Worm (Caenorhabditis elegans) whole organism, young adult: Measurements from ENCODE around the gene sulp-4.

Experiments
- F33H1.4 ChIP-seq: fragments of 200-800 bp; sonication (Bioruptor generic); IDR thresholded peaks from 2 replicates; pipeline ENCODE4 v1.3.6; 2022; ENCODE audit warnings: missing genetic modification reagents, missing genetic modification characterization, missing compliant biosample characterization
- F37B4.10 ChIP-seq: fragments of 200-800 bp; sonication (Bioruptor generic); IDR thresholded peaks from 2 replicates; pipeline ENCODE4 v1.3.6; 2022; ENCODE audit warnings: missing genetic modification characterization, missing compliant biosample characterization
- F52B5.7 ChIP-seq: sonication (generic microtip); optimal IDR thresholded peaks from 2 replicates; lab custom pipeline; 2016; ENCODE audit warnings: mild to moderate bottlenecking, missing genetic modification characterization, missing compliant biosample characterization
- K11D2.4 ChIP-seq: fragments of 200-800 bp; sonication (Bioruptor generic); IDR thresholded peaks from 2 replicates; pipeline ENCODE4 v1.3.6; 2022; ENCODE audit warnings: missing genetic modification reagents, missing genetic modification characterization, missing compliant biosample characterization
- K12H6.12 ChIP-seq: fragments of 200-800 bp; sonication (Bioruptor generic); optimal IDR thresholded peaks from 2 replicates; lab custom pipeline; 2018; ENCODE audit warnings: mild to moderate bottlenecking, missing genetic modification characterization, missing compliant biosample characterization
- T26A5.8 ChIP-seq: sonication (generic microtip); optimal IDR thresholded peaks from 2 replicates; lab custom pipeline; 2016; ENCODE audit warnings: missing genetic modification characterization, missing compliant biosample characterization
- Y53F4B.3 ChIP-seq: fragments of 200-800 bp; sonication (Bioruptor generic); IDR thresholded peaks from 2 replicates; pipeline ENCODE4 v1.3.6; 2022; ENCODE audit warnings: missing genetic modification reagents, missing genetic modification characterization, missing compliant biosample characterization
- Y56A3A.18 ChIP-seq: fragments of 200-800 bp; sonication (Bioruptor generic); IDR thresholded peaks from 2 replicates; pipeline ENCODE4 v1.3.6; 2022; ENCODE audit warnings: missing genetic modification reagents, missing genetic modification characterization, missing compliant biosample characterization
- athp-1 ChIP-seq: sonication (generic microtip); optimal IDR thresholded peaks from 2 replicates; lab custom pipeline; 2017; ENCODE audit warnings: mild to moderate bottlenecking, missing genetic modification characterization, missing compliant biosample characterization
- attf-3 ChIP-seq: fragments of 200-800 bp; sonication (Bioruptor generic); conservative IDR thresholded peaks from 2 replicates; pipeline ENCODE4 v1.3.6; 2022; ENCODE audit warnings: missing genetic modification reagents, missing genetic modification characterization, missing compliant biosample characterization
- ccch-3 ChIP-seq: fragments of 200-800 bp; sonication (Bioruptor generic); optimal IDR thresholded peaks from 2 replicates; lab custom pipeline; 2018; ENCODE audit warnings: mild to moderate bottlenecking, missing genetic modification characterization, missing compliant biosample characterization
- cebp-1 ChIP-seq, 2 experiments: fragments of 200-800 bp in 1 of 2; sonication (Bioruptor generic) in 1 of 2; sonication (generic microtip) in 1 of 2; IDR thresholded peaks in 1 of 2; optimal IDR thresholded peaks in 1 of 2; 2 replicates each; pipeline versions ENCODE4 v1.3.6 to Lab custom; 2017 to 2022; ENCODE audit warnings: missing compliant biosample characterization in 2 of 2, missing genetic modification characterization in 2 of 2, mild to moderate bottlenecking in 1 of 2, missing genetic modification reagents in 1 of 2, moderate library complexity in 1 of 2
- ceh-100 ChIP-seq: fragments of 200-800 bp; sonication (Bioruptor generic); IDR thresholded peaks from 2 replicates; pipeline ENCODE4 v1.3.6; 2022; ENCODE audit warnings: missing genetic modification reagents, missing genetic modification characterization, missing compliant biosample characterization
- ceh-91 ChIP-seq: fragments of 200-800 bp; sonication (Bioruptor generic); IDR thresholded peaks from 2 replicates; pipeline ENCODE4 v1.3.6; 2022; ENCODE audit warnings: missing genetic modification reagents, missing genetic modification characterization, missing compliant biosample characterization
- chd-7 ChIP-seq: sonication (generic microtip); optimal IDR thresholded peaks from 2 replicates; lab custom pipeline; 2016; ENCODE audit warnings: mild to moderate bottlenecking, missing genetic modification characterization, moderate library complexity, missing compliant biosample characterization
- die-1 ChIP-seq: sonication (generic microtip); optimal IDR thresholded peaks from 2 replicates; lab custom pipeline; 2016; ENCODE audit warnings: missing genotype, mild to moderate bottlenecking, missing genetic modification characterization, missing compliant biosample characterization
- dox-1 ChIP-seq: fragments of 200-800 bp; sonication (Bioruptor generic); IDR thresholded peaks from 2 replicates; pipeline ENCODE4 v1.3.6; 2022; ENCODE audit warnings: missing genetic modification reagents, missing genetic modification characterization, missing compliant biosample characterization
- ekl-4 ChIP-seq: fragments of 200-800 bp; sonication (Bioruptor generic); IDR thresholded peaks from 2 replicates; pipeline ENCODE4 v1.3.6; 2022; ENCODE audit warnings: missing genetic modification reagents, missing genetic modification characterization, missing compliant biosample characterization
- ets-4 ChIP-seq: fragments of 200-800 bp; sonication (Bioruptor generic); optimal IDR thresholded peaks from 2 replicates; lab custom pipeline; 2018; ENCODE audit warnings: mild to moderate bottlenecking, missing genetic modification characterization, missing compliant biosample characterization
- fkh-3 ChIP-seq: sonication (generic microtip); optimal IDR thresholded peaks from 2 replicates; lab custom pipeline; 2016; ENCODE audit warnings: mild to moderate bottlenecking, missing genetic modification characterization, missing compliant biosample characterization
- gei-17 ChIP-seq: fragments of 200-800 bp; sonication (Bioruptor generic); optimal IDR thresholded peaks from 2 replicates; lab custom pipeline; 2018; ENCODE audit warnings: mild to moderate bottlenecking, missing genetic modification characterization, missing compliant biosample characterization
- hlh-12 ChIP-seq: sonication (generic microtip); optimal IDR thresholded peaks from 2 replicates; lab custom pipeline; 2016; ENCODE audit warnings: missing genetic modification characterization, missing compliant biosample characterization
- hlh-26 ChIP-seq: fragments of 200-800 bp; sonication (Bioruptor generic); conservative IDR thresholded peaks from 2 replicates; pipeline ENCODE4 v1.3.6; 2022; ENCODE audit warnings: missing genetic modification reagents, missing genetic modification characterization, missing compliant biosample characterization
- hmg-1.2 ChIP-seq: fragments of 200-800 bp; sonication (Bioruptor generic); IDR thresholded peaks from 2 replicates; pipeline ENCODE4 v1.3.6; 2022; ENCODE audit warnings: missing genetic modification reagents, missing genetic modification characterization, missing compliant biosample characterization
- hmg-20 ChIP-seq: fragments of 200-800 bp; sonication (Bioruptor generic); IDR thresholded peaks from 2 replicates; pipeline ENCODE4 v1.3.6; 2022; ENCODE audit warnings: missing genetic modification reagents, missing genetic modification characterization, missing compliant biosample characterization
- hrde-1 ChIP-seq: sonication (generic microtip); optimal IDR thresholded peaks from 2 replicates; lab custom pipeline; 2016; ENCODE audit warnings: missing genetic modification characterization, mild to moderate bottlenecking, missing compliant biosample characterization, moderate library complexity, missing genotype, missing genetic modification reagents, borderline replicate concordance
- hsf-1 ChIP-seq: fragments of 200-800 bp; sonication (Bioruptor generic); IDR thresholded peaks from 2 replicates; pipeline ENCODE4 v1.3.6; 2022; ENCODE audit warnings: missing genetic modification reagents, missing genetic modification characterization, missing compliant biosample characterization
- lin-40 ChIP-seq: sonication (generic microtip); optimal IDR thresholded peaks from 2 replicates; lab custom pipeline; 2016; ENCODE audit warnings: missing genetic modification characterization, mild to moderate bottlenecking, missing compliant biosample characterization, missing genotype, missing genetic modification reagents
- lir-1 ChIP-seq: fragments of 200-800 bp; sonication (Bioruptor generic); conservative IDR thresholded peaks from 2 replicates; pipeline ENCODE4 v1.3.6; 2022; ENCODE audit warnings: missing genetic modification reagents, missing genetic modification characterization, missing compliant biosample characterization
- lsl-1 ChIP-seq: fragments of 200-800 bp; sonication (Bioruptor generic); optimal IDR thresholded peaks from 2 replicates; lab custom pipeline; 2018; ENCODE audit warnings: mild to moderate bottlenecking, missing genetic modification characterization, moderate library complexity, missing compliant biosample characterization
- nhr-27 ChIP-seq: fragments of 200-800 bp; sonication (Bioruptor generic); optimal IDR thresholded peaks from 2 replicates; lab custom pipeline; 2018; ENCODE audit warnings: mild to moderate bottlenecking, missing genetic modification characterization, moderate library complexity, missing compliant biosample characterization
- nhr-80 ChIP-seq: sonication (generic microtip); optimal IDR thresholded peaks from 2 replicates; lab custom pipeline; 2016; ENCODE audit warnings: missing genetic modification characterization, missing compliant biosample characterization
- repo-1 ChIP-seq: sonication (generic microtip); optimal IDR thresholded peaks from 2 replicates; lab custom pipeline; 2017; ENCODE audit warnings: mild to moderate bottlenecking, missing genetic modification characterization, missing compliant biosample characterization
- somi-1 ChIP-seq: fragments of 200-800 bp; sonication (Bioruptor generic); optimal IDR thresholded peaks from 2 replicates; lab custom pipeline; 2018; ENCODE audit warnings: mild to moderate bottlenecking, missing genetic modification characterization, missing compliant biosample characterization
- sptf-2 ChIP-seq: fragments of 200-800 bp; sonication (Bioruptor generic); optimal IDR thresholded peaks from 2 replicates; lab custom pipeline; 2018; ENCODE audit warnings: mild to moderate bottlenecking, missing genetic modification characterization, missing compliant biosample characterization
- unc-130 ChIP-seq: sonication (generic microtip); optimal IDR thresholded peaks from 2 replicates; lab custom pipeline; 2016; ENCODE audit warnings: missing genetic modification reagents, missing genetic modification characterization, missing compliant biosample characterization
- unc-62 ChIP-seq: fragments of 150-350 bp; optimal IDR thresholded peaks from 2 replicates; lab custom pipeline; 2014; ENCODE audit warnings: missing biosample characterization, missing genetic modification reagents, missing genetic modification characterization
- xnd-1 ChIP-seq: sonication (generic microtip); optimal IDR thresholded peaks from 2 replicates; lab custom pipeline; 2016; ENCODE audit warnings: missing genotype, missing genetic modification reagents, missing genetic modification characterization, missing compliant biosample characterization
- zfh-2 ChIP-seq: fragments of 200-800 bp; sonication (Bioruptor generic); conservative IDR thresholded peaks from 2 replicates; pipeline ENCODE4 v1.3.6; 2022; ENCODE audit warnings: missing genetic modification reagents, missing genetic modification characterization, missing compliant biosample characterization
- zim-3 ChIP-seq: sonication (generic microtip); optimal IDR thresholded peaks from 2 replicates; lab custom pipeline; 2017; ENCODE audit warnings: mild to moderate bottlenecking, missing genetic modification characterization, moderate library complexity, missing compliant biosample characterization
- ztf-25 ChIP-seq: fragments of 200-800 bp; sonication (Bioruptor generic); IDR thresholded peaks from 2 replicates; pipeline ENCODE4 v1.3.6; 2022; ENCODE audit warnings: missing genetic modification reagents, missing genetic modification characterization, missing compliant biosample characterization
- ztf-26 ChIP-seq: sonication (generic microtip); optimal IDR thresholded peaks from 2 replicates; lab custom pipeline; 2017; ENCODE audit warnings: missing genetic modification characterization, missing compliant biosample characterization

The sulp-4 gene

ce11 chrV:11856022-11856421 is 19.1 kb upstream of the sulp-4 start:
- TF ChIP-seq ztf-26 (tag; lab: Kevin White, UChicago) (no peak), zim-3 (tag; lab: Kevin White, UChicago) (no peak), cebp-1 (GFP tag; IDR thresholded peaks at IDR 0.05; lab: Robert Waterston, UW) (no peak), cebp-1 (tag; optimal IDR thresholded peaks at IDR 0.05; lab: Kevin White, UChicago) (no peak), F37B4.10 (GFP tag; lab: Robert Waterston, UW) (no peak), hmg-1.2 (GFP tag; lab: Robert Waterston, UW) (no peak), unc-62 (GFP tag; lab: Kevin White, UChicago) (no peak), ccch-3 (GFP tag; lab: Kevin White, UChicago) (no peak), somi-1 (no peak), ekl-4 (GFP tag; lab: Robert Waterston, UW) (no peak), T26A5.8 (tag; lab: Kevin White, UChicago) (no peak), ztf-25 (GFP tag; lab: Robert Waterston, UW) (no peak), fkh-3 (tag; lab: Kevin White, UChicago) (no peak), ets-4 (GFP tag; lab: Kevin White, UChicago) (no peak), dox-1 (no peak), hrde-1 (no peak), F52B5.7 (tag; lab: Kevin White, UChicago) (no peak), lir-1 (GFP tag; lab: Robert Waterston, UW) (no peak), ceh-91 (no peak), Y53F4B.3 (GFP tag; lab: Robert Waterston, UW) (no peak)

- no peak for TF ChIP-seq athp-1 (tag; lab: Kevin White, UChicago)
- no peak for TF ChIP-seq hsf-1 (GFP tag; lab: Robert Waterston, UW)
- TF ChIP-seq lin-40 (tag; lab: Kevin White, UChicago): peak; percentile 17
- TF ChIP-seq Y56A3A.18 (GFP tag; lab: Robert Waterston, UW): no peak
Measured at ce11 chrV:11857756-11858155, 17.4 kb upstream of the sulp-4 start.

- no peak for TF ChIP-seq zfh-2
- TF ChIP-seq nhr-27 (tag; lab: Kevin White, UChicago): no peak
- TF ChIP-seq, all 124 proteins: peak for 0
Measured at ce11 chrV:11858299-11858698, 16.9 kb upstream of the sulp-4 start.

- no peak for TF ChIP-seq hlh-26
- TF ChIP-seq zim-3 (tag; lab: Kevin White, UChicago): no peak
- TF ChIP-seq K11D2.4 (GFP tag; lab: Robert Waterston, UW): peak; percentile 56; the same call in 1 of the 2 replicates
- no peak for TF ChIP-seq unc-130 (GFP tag; lab: Kevin White, UChicago)
- TF ChIP-seq gei-17 (GFP tag; lab: Kevin White, UChicago): no peak
- no peak for TF ChIP-seq sptf-2 (GFP tag; lab: Kevin White, UChicago)
- no peak for TF ChIP-seq hmg-20 (GFP tag; lab: Robert Waterston, UW)
- peak; percentile 7 for TF ChIP-seq chd-7 (tag; lab: Kevin White, UChicago)
- TF ChIP-seq repo-1 (tag; lab: Kevin White, UChicago): no peak
- peak; percentile 5 for TF ChIP-seq ets-4 (GFP tag; lab: Kevin White, UChicago)
- peak; percentile 33 for TF ChIP-seq die-1
- TF ChIP-seq hlh-12 (tag; lab: Kevin White, UChicago): no peak
- TF ChIP-seq lsl-1 (GFP tag; lab: Kevin White, UChicago): no peak
- TF ChIP-seq T26A5.8 (tag; lab: Kevin White, UChicago): no peak
- TF ChIP-seq nhr-80 (tag; lab: Kevin White, UChicago): peak; percentile 93
- TF ChIP-seq lin-40 (tag; lab: Kevin White, UChicago): peak; percentile 47
- no peak for TF ChIP-seq ceh-100
- TF ChIP-seq K12H6.12 (tag; lab: Kevin White, UChicago): no peak
- TF ChIP-seq F33H1.4 (GFP tag; lab: Robert Waterston, UW): no peak
- TF ChIP-seq attf-3: no peak
- no peak for TF ChIP-seq xnd-1 (tag; lab: Kevin White, UChicago)
- no peak for TF ChIP-seq cebp-1 (GFP tag; IDR thresholded peaks at IDR 0.05; lab: Robert Waterston, UW)
- peak; percentile 45 for TF ChIP-seq cebp-1 (tag; optimal IDR thresholded peaks at IDR 0.05; lab: Kevin White, UChicago)
- peak; percentile 65 for TF ChIP-seq ztf-26 (tag; lab: Kevin White, UChicago)
- no peak for TF ChIP-seq hmg-1.2 (GFP tag; lab: Robert Waterston, UW)
Measured at ce11 chrV:11859082-11859858, 15.9 kb upstream of the sulp-4 start.
